Fruit fly (Drosophila melanogaster): ENCODE results near the gene GATAd.
A peak's percentile ranks its signal among the peaks of the same experiment; 100 is the strongest.

GATAd gene

DNA sequence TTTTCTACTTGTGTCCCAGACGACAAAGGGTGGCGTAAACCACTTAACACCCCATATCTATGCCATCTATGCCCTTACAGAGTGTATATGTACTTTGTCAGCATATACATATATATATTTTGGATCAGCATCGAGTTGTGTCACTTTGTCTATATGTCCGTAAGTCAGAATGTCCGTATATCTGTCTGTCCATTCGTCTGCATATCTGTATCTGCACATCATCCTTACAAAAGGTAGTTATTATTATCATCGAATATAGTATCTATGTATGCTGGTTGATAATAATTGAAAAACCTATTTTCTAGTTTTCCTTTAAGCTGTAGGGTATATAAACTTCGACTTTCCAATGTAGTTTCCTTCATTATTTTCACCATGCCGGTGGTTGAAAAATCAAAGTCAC lies 17.6 kb downstream of the GATAd start (continued):
- no peak for TF ChIP-seq CG30431 (GFP tag; optimal IDR thresholded peaks at IDR 0.05)
- no peak for TF ChIP-seq CG6791 (GFP tag; IDR thresholded peaks at IDR 0.05; ENCODE audit: partially characterized antibody)
- TF ChIP-seq Hmx (GFP tag; optimal IDR thresholded peaks at IDR 0.05): no peak
- TF ChIP-seq CG8388 (GFP tag; optimal IDR thresholded peaks at IDR 0.05): peak; percentile 29
- no peak for TF ChIP-seq jumu (GFP tag; optimal IDR thresholded peaks at IDR 0.05)
- TF ChIP-seq CG4282 (GFP tag; optimal IDR thresholded peaks at IDR 0.05): no peak
- TF ChIP-seq fru (optimal IDR thresholded peaks at IDR 0.05): no peak
- TF ChIP-seq mirr (GFP tag; optimal IDR thresholded peaks at IDR 0.05): no peak
- TF ChIP-seq Dll (GFP tag; IDR thresholded peaks at IDR 0.05; ENCODE audit: partially characterized antibody): no peak
- TF ChIP-seq vfl (GFP tag; optimal IDR thresholded peaks at IDR 0.05): no peak
- no peak for TF ChIP-seq ac (GFP tag; optimal IDR thresholded peaks at IDR 0.05)
- no peak for TF ChIP-seq CG13894 (tag; optimal IDR thresholded peaks at IDR 0.05)
- TF ChIP-seq ttk (GFP tag; IDR thresholded peaks at IDR 0.05): no peak
- TF ChIP-seq gsb (GFP tag; IDR thresholded peaks at IDR 0.05): no peak
- no peak for TF ChIP-seq CG5953 (GFP tag; IDR thresholded peaks at IDR 0.05)
- TF ChIP-seq CG15696 (tag; optimal IDR thresholded peaks at IDR 0.05): peak; percentile 8
- TF ChIP-seq CG3163 (GFP tag; optimal IDR thresholded peaks at IDR 0.05): no peak
- no peak for TF ChIP-seq Dbx (GFP tag; IDR thresholded peaks at IDR 0.05)
- no peak for TF ChIP-seq D19B (GFP tag; optimal IDR thresholded peaks at IDR 0.05)
- no peak for TF ChIP-seq Dip3 (GFP tag; optimal IDR thresholded peaks at IDR 0.05)
- TF ChIP-seq CG32767 (GFP tag; IDR thresholded peaks at IDR 0.05): no peak
- TF ChIP-seq CG2120 (GFP tag; optimal IDR thresholded peaks at IDR 0.05): no peak
- TF ChIP-seq Dek (tag; optimal IDR thresholded peaks at IDR 0.05): no peak
- TF ChIP-seq CG5180 (GFP tag; optimal IDR thresholded peaks at IDR 0.05): no peak
- TF ChIP-seq vvl (GFP tag; IDR thresholded peaks at IDR 0.05): no peak
- no peak for TF ChIP-seq nom (GFP tag; optimal IDR thresholded peaks at IDR 0.05)
- TF ChIP-seq tio (GFP tag; optimal IDR thresholded peaks at IDR 0.05): no peak
- TF ChIP-seq pum (GFP tag; optimal IDR thresholded peaks at IDR 0.05): peak; percentile 14
- no peak for TF ChIP-seq Ptx1 (GFP tag; IDR thresholded peaks at IDR 0.05)
- no peak for TF ChIP-seq Dfd (GFP tag; optimal IDR thresholded peaks at IDR 0.05)
- TF ChIP-seq Gsc (GFP tag; IDR thresholded peaks at IDR 0.05): no peak
- TF ChIP-seq sc (optimal IDR thresholded peaks at IDR 0.05): no peak
- TF ChIP-seq sc (GFP tag; optimal IDR thresholded peaks at IDR 0.05): no peak
- no peak for TF ChIP-seq cato (GFP tag; optimal IDR thresholded peaks at IDR 0.05; ENCODE audit: borderline replicate concordance)
- no peak for TF ChIP-seq D (optimal IDR thresholded peaks at IDR 0.05)
- TF ChIP-seq D (GFP tag; optimal IDR thresholded peaks at IDR 0.05): peak; percentile 20
- no peak for TF ChIP-seq da (GFP tag; optimal IDR thresholded peaks at IDR 0.05)
- TF ChIP-seq Side (GFP tag; optimal IDR thresholded peaks at IDR 0.05): no peak
- no peak for TF ChIP-seq gcm2 (GFP tag; optimal IDR thresholded peaks at IDR 0.05)
- no peak for TF ChIP-seq fd3F (GFP tag; optimal IDR thresholded peaks at IDR 0.05)
- no peak for TF ChIP-seq ERR (GFP tag; optimal IDR thresholded peaks at IDR 0.05)
- TF ChIP-seq CG15269 (tag; optimal IDR thresholded peaks at IDR 0.05): no peak
- no peak for TF ChIP-seq CG1832 (GFP tag; optimal IDR thresholded peaks at IDR 0.05)
- TF ChIP-seq sug (tag; optimal IDR thresholded peaks at IDR 0.05): no peak
- TF ChIP-seq Mad (GFP tag; optimal IDR thresholded peaks at IDR 0.05): no peak
- TF ChIP-seq CG5245 (GFP tag; optimal IDR thresholded peaks at IDR 0.05): no peak
- TF ChIP-seq insv (GFP tag; optimal IDR thresholded peaks at IDR 0.05): no peak
- TF ChIP-seq CG2875 (GFP tag; optimal IDR thresholded peaks at IDR 0.05): peak; percentile 18
- no peak for TF ChIP-seq btn (GFP tag; optimal IDR thresholded peaks at IDR 0.05)
- peak; percentile 63 for TF ChIP-seq CG18262 (tag; optimal IDR thresholded peaks at IDR 0.05)
- no peak for TF ChIP-seq Drgx (GFP tag; IDR thresholded peaks at IDR 0.05)
- TF ChIP-seq Vsx1 (GFP tag; optimal IDR thresholded peaks at IDR 0.05): no peak
- TF ChIP-seq ssp (GFP tag; IDR thresholded peaks at IDR 0.05): no peak

Data from whole organism, embryonic.